Fruit fly (Drosophila melanogaster) whole organism, embryonic: ENCODE measurements around the gene SkpD.

ENCODE experiments used
- Adf1 ChIP-seq: fragments of 200-800 bp; sonication (Bioruptor generic); IDR thresholded peaks from 2 replicates; pipeline ENCODE4 v1.3.6; 2022; ENCODE audit warnings: missing biosample characterization, missing genetic modification characterization
- B-H1 ChIP-seq: fragments of 200-800 bp; sonication (Bioruptor generic); IDR thresholded peaks from 3 replicates; pipeline ENCODE4 v1.3.6; 2022; ENCODE audit warnings: missing biosample characterization, missing genetic modification characterization
- CG10979 ChIP-seq: fragments of 200-800 bp; sonication (Bioruptor generic); optimal IDR thresholded peaks from 2 replicates; lab custom pipeline; 2018; ENCODE audit warnings: missing biosample characterization, mild to moderate bottlenecking, missing genetic modification characterization, moderate library complexity
- CG12219 ChIP-seq: fragments of 200-800 bp; sonication (Bioruptor generic); optimal IDR thresholded peaks from 3 replicates; lab custom pipeline; 2018; ENCODE audit warnings: missing biosample characterization, mild to moderate bottlenecking, missing genetic modification characterization
- CG12391 ChIP-seq: fragments of 200-800 bp; sonication (Bioruptor generic); optimal IDR thresholded peaks from 3 replicates; lab custom pipeline; 2018; ENCODE audit warnings: missing biosample characterization, mild to moderate bottlenecking, missing genetic modification characterization, moderate library complexity
- CG12659 ChIP-seq: fragments of 200-800 bp; sonication (Bioruptor generic); optimal IDR thresholded peaks from 3 replicates; lab custom pipeline; 2017; ENCODE audit warnings: mild to moderate bottlenecking, missing biosample characterization, missing genetic modification reagents, missing genetic modification characterization
- CG13424 ChIP-seq: fragments of 200-800 bp; sonication (Bioruptor generic); optimal IDR thresholded peaks from 2 replicates; lab custom pipeline; 2019; ENCODE audit warnings: missing biosample characterization, mild to moderate bottlenecking, missing genetic modification characterization, moderate library complexity
- CG14014 ChIP-seq: fragments of 200-800 bp; sonication (Bioruptor generic); IDR thresholded peaks from 2 replicates; pipeline ENCODE4 v1.3.6; 2022; ENCODE audit warnings: missing biosample characterization, missing genetic modification characterization
- CG14710 ChIP-seq: fragments of 200-800 bp; sonication (Bioruptor generic); optimal IDR thresholded peaks from 3 replicates; lab custom pipeline; 2019; ENCODE audit warnings: missing biosample characterization, mild to moderate bottlenecking, missing genetic modification characterization, moderate library complexity
- CG15696 ChIP-seq: fragments of 200-800 bp; sonication (Bioruptor generic); optimal IDR thresholded peaks from 2 replicates; lab custom pipeline; 2019; ENCODE audit warnings: missing biosample characterization, mild to moderate bottlenecking, missing genetic modification characterization, moderate library complexity
- CG18476 ChIP-seq: fragments of 200-800 bp; sonication (Bioruptor generic); optimal IDR thresholded peaks from 2 replicates; lab custom pipeline; 2016; ENCODE audit warnings: missing biosample characterization, mild to moderate bottlenecking, missing genetic modification characterization
- CG2712 ChIP-seq: fragments of 200-800 bp; optimal IDR thresholded peaks from 3 replicates; lab custom pipeline; 2019; ENCODE audit warnings: missing biosample characterization, mild to moderate bottlenecking, missing genetic modification characterization, moderate library complexity
- CG2875 ChIP-seq: fragments of 200-800 bp; sonication (Bioruptor generic); optimal IDR thresholded peaks from 2 replicates; lab custom pipeline; 2017; ENCODE audit warnings: missing biosample characterization, mild to moderate bottlenecking, missing genetic modification characterization, missing genetic modification reagents
- CG3163 ChIP-seq: fragments of 200-800 bp; sonication (Bioruptor generic); optimal IDR thresholded peaks from 3 replicates; lab custom pipeline; 2016; ENCODE audit warnings: missing biosample characterization, missing genetic modification characterization
- CG3838 ChIP-seq: fragments of 200-800 bp; sonication (Bioruptor generic); optimal IDR thresholded peaks from 3 replicates; lab custom pipeline; 2016; ENCODE audit warnings: missing biosample characterization, missing genetic modification characterization
- CG4282 ChIP-seq: fragments of 200-800 bp; sonication (Bioruptor generic); optimal IDR thresholded peaks from 2 replicates; lab custom pipeline; 2016; ENCODE audit warnings: missing biosample characterization, missing genetic modification characterization
- CG4424 ChIP-seq: fragments of 200-800 bp; sonication (Bioruptor generic); optimal IDR thresholded peaks from 3 replicates; lab custom pipeline; 2016; ENCODE audit warnings: missing biosample characterization, missing genetic modification characterization
- CG6175 ChIP-seq: fragments of 200-800 bp; sonication (Bioruptor generic); IDR thresholded peaks from 3 replicates; pipeline ENCODE4 v1.3.6; 2022; ENCODE audit warnings: missing biosample characterization, missing genetic modification characterization
- CG6654 ChIP-seq: fragments of 200-800 bp; sonication (Bioruptor generic); optimal IDR thresholded peaks from 2 replicates; lab custom pipeline; 2017; ENCODE audit warnings: missing biosample characterization, mild to moderate bottlenecking, missing genetic modification characterization
- CG7556 ChIP-seq: fragments of 200-800 bp; sonication (Bioruptor generic); optimal IDR thresholded peaks from 2 replicates; lab custom pipeline; 2017; ENCODE audit warnings: missing biosample characterization, mild to moderate bottlenecking, missing genetic modification characterization
- CG7839 ChIP-seq: fragments of 200-800 bp; sonication (Bioruptor generic); optimal IDR thresholded peaks from 3 replicates; lab custom pipeline; 2018; ENCODE audit warnings: missing biosample characterization, mild to moderate bottlenecking, missing genetic modification characterization, moderate library complexity
- CG9215 ChIP-seq: fragments of 200-800 bp; sonication (Bioruptor generic); IDR thresholded peaks from 2 replicates; pipeline ENCODE4 v1.3.6; 2022; ENCODE audit warnings: missing biosample characterization, missing genetic modification characterization
- CG9437 ChIP-seq: fragments of 200-800 bp; sonication (Bioruptor generic); optimal IDR thresholded peaks from 2 replicates; lab custom pipeline; 2018; ENCODE audit warnings: missing biosample characterization, mild to moderate bottlenecking, missing genetic modification characterization
- Dip3 ChIP-seq: fragments of 200-800 bp; sonication (Bioruptor generic); optimal IDR thresholded peaks from 3 replicates; lab custom pipeline; 2016; ENCODE audit warnings: missing biosample characterization, missing genetic modification characterization
- Doc2 ChIP-seq: fragments of 200-800 bp; sonication (Bioruptor generic); IDR thresholded peaks from 2 replicates; pipeline ENCODE4 v1.3.6; 2022; ENCODE audit warnings: missing biosample characterization, missing genetic modification characterization
- Fer1 ChIP-seq: fragments of 200-800 bp; sonication (Bioruptor generic); optimal IDR thresholded peaks from 2 replicates; lab custom pipeline; 2017; ENCODE audit warnings: missing biosample characterization, mild to moderate bottlenecking, missing genetic modification characterization
- Gug ChIP-seq: fragments of 200-800 bp; sonication (Bioruptor generic); IDR thresholded peaks from 4 replicates; pipeline ENCODE4 v1.3.6; 2022; ENCODE audit warnings: missing biosample characterization, missing genetic modification characterization
- H15 ChIP-seq: fragments of 200-800 bp; sonication (Bioruptor generic); IDR thresholded peaks from 3 replicates; pipeline ENCODE4 v1.3.6; 2022; ENCODE audit warnings: missing biosample characterization, missing genetic modification characterization
- HLH4C ChIP-seq: fragments of 200-800 bp; sonication (Bioruptor generic); IDR thresholded peaks from 3 replicates; pipeline ENCODE4 v1.3.6; 2022; ENCODE audit warnings: missing biosample characterization, missing genetic modification characterization; ENCODE audit not compliant: partially characterized antibody
- HLH54F ChIP-seq: fragments of 200-800 bp; sonication (Bioruptor generic); optimal IDR thresholded peaks from 3 replicates; lab custom pipeline; 2016; ENCODE audit warnings: missing biosample characterization, missing genetic modification characterization
- Hr51 ChIP-seq, 2 experiments: fragments of 200-800 bp; sonication (Bioruptor generic); optimal IDR thresholded peaks; 2 replicates in 1 of 2; 3 replicates in 1 of 2; lab custom pipeline; 2016 to 2018; ENCODE audit warnings: missing biosample characterization in 2 of 2, missing genetic modification characterization in 2 of 2, mild to moderate bottlenecking in 1 of 2, moderate library complexity in 1 of 2
- Hr78 ChIP-seq, 2 experiments: fragments of 200-800 bp in 1 of 2; fragments of >200 bp in 1 of 2; sonication (Bioruptor generic) in 1 of 2; optimal IDR thresholded peaks; 2 replicates each; lab custom pipeline; 2017 to 2019; ENCODE audit warnings: missing biosample characterization in 2 of 2, missing genetic modification characterization in 2 of 2, mild to moderate bottlenecking in 1 of 2, moderate library complexity in 1 of 2
- Med ChIP-seq: fragments of 200-800 bp; sonication (Bioruptor generic); peaks from one replicate; lab custom pipeline; 2016; ENCODE audit warnings: missing biosample characterization, missing genetic modification characterization, mild to moderate bottlenecking, inconsistent platforms, moderate library complexity
- Nf-YC ChIP-seq: fragments of 200-800 bp; optimal IDR thresholded peaks from 3 replicates; lab custom pipeline; 2019; ENCODE audit warnings: missing biosample characterization, mild to moderate bottlenecking, missing genetic modification characterization, moderate library complexity
- NfI ChIP-seq: fragments of 200-800 bp; sonication (Bioruptor generic); optimal IDR thresholded peaks from 3 replicates; lab custom pipeline; 2018; ENCODE audit warnings: missing biosample characterization, mild to moderate bottlenecking, missing genetic modification characterization, moderate library complexity
- Stat92E ChIP-seq, 3 experiments: fragments of >200 bp in 2 of 3; fragments of 200-800 bp in 1 of 3; sonication (Bioruptor generic) in 1 of 3; optimal IDR thresholded peaks; 2 replicates each; lab custom pipeline; 2017 to 2019; ENCODE audit warnings: missing biosample characterization in 3 of 3, missing genetic modification characterization in 3 of 3, mild to moderate bottlenecking in 1 of 3, moderate library complexity in 1 of 3
- Trl ChIP-seq, 3 experiments: fragments of >200 bp in 2 of 3; fragments of 200-800 bp in 1 of 3; sonication (Bioruptor generic) in 1 of 3; optimal IDR thresholded peaks; 2 replicates in 1 of 3; 3 replicates in 2 of 3; lab custom pipeline; 2016 to 2017; ENCODE audit warnings: missing biosample characterization in 1 of 3, missing genetic modification characterization in 1 of 3
- Xbp1 ChIP-seq: fragments of 200-800 bp; sonication (Bioruptor generic); optimal IDR thresholded peaks from 3 replicates; lab custom pipeline; 2016; ENCODE audit warnings: missing biosample characterization, mild to moderate bottlenecking, missing genetic modification characterization
- amos ChIP-seq: fragments of 200-800 bp; sonication (Bioruptor generic); IDR thresholded peaks from 2 replicates; pipeline ENCODE4 v1.3.6; 2022; ENCODE audit warnings: missing biosample characterization, missing genetic modification characterization; ENCODE audit not compliant: partially characterized antibody
- bowl ChIP-seq: fragments of 200-800 bp; sonication (Bioruptor generic); IDR thresholded peaks from 2 replicates; pipeline ENCODE4 v1.3.6; 2022; ENCODE audit warnings: missing biosample characterization, missing genetic modification characterization
- croc ChIP-seq: fragments of 200-800 bp; sonication (Bioruptor generic); conservative IDR thresholded peaks from 3 replicates; pipeline ENCODE4 v1.3.6; 2022; ENCODE audit warnings: missing biosample characterization, missing genetic modification characterization
- esg ChIP-seq: fragments of 200-800 bp; sonication (Bioruptor generic); conservative IDR thresholded peaks from 2 replicates; pipeline ENCODE4 v1.3.6; 2022; ENCODE audit warnings: missing biosample characterization, missing genetic modification characterization
- ftz-f1 ChIP-seq: fragments of 200-800 bp; sonication (Bioruptor generic); optimal IDR thresholded peaks from 2 replicates; lab custom pipeline; 2016; ENCODE audit warnings: missing biosample characterization, missing genetic modification characterization
- her ChIP-seq: fragments of 200-800 bp; sonication (Bioruptor generic); optimal IDR thresholded peaks from 2 replicates; lab custom pipeline; 2016; ENCODE audit warnings: missing biosample characterization, missing genetic modification characterization
- otp ChIP-seq: fragments of 200-800 bp; sonication (Bioruptor generic); IDR thresholded peaks from 3 replicates; pipeline ENCODE4, ENCODE4 v1.3.6; 2022; ENCODE audit warnings: missing biosample characterization, missing genetic modification characterization
- p53 ChIP-seq: fragments of 200-800 bp; sonication (Bioruptor generic); optimal IDR thresholded peaks from 2 replicates; lab custom pipeline; 2016; ENCODE audit warnings: missing biosample characterization, missing genetic modification characterization
- prd ChIP-seq, 3 experiments: fragments of >200 bp in 2 of 3; fragments of 200-800 bp in 1 of 3; sonication (Bioruptor generic) in 1 of 3; optimal IDR thresholded peaks in 2 of 3; IDR thresholded peaks in 1 of 3; 2 replicates in 2 of 3; 3 replicates in 1 of 3; pipeline versions ENCODE4 v1.3.6 to Lab custom; 2017 to 2022; ENCODE audit warnings: missing biosample characterization in 1 of 3, missing genetic modification characterization in 1 of 3
- repo ChIP-seq: fragments of 200-800 bp; sonication (Bioruptor generic); optimal IDR thresholded peaks from 2 replicates; lab custom pipeline; 2016; ENCODE audit warnings: missing biosample characterization, missing genetic modification characterization
- slp2 ChIP-seq: fragments of 200-800 bp; sonication (Bioruptor generic); optimal IDR thresholded peaks from 2 replicates; lab custom pipeline; 2016; ENCODE audit warnings: missing biosample characterization, missing genetic modification characterization
- vfl ChIP-seq: fragments of 200-800 bp; sonication (Bioruptor generic); optimal IDR thresholded peaks from 2 replicates; lab custom pipeline; 2016; ENCODE audit warnings: missing biosample characterization, missing genetic modification characterization

The SkpD gene

DNA sequence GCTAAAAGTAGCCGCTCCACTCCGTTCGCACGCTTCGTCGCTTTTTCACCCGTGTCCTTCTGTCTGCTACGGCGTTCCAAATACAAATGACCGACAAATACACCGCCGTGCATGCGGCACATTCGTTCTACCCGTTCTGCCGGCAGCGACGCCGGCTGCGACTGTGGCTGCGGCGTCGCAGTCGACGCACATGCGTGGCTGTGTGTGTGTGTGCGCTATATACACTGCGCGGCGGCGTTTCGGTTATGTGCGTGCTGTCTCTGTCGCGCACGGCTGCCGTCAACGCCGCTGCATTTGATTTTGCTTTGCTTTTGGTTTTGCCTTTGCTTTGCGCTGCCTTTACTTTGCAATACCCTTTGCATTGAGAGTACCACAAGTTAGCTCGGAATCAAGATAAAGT lies 29.1 kb upstream of the SkpD start, which contains the start of gene zld (continued):
- TF ChIP-seq slp2 (GFP tag; lab: Kevin White, UChicago) = no peak
- no peak for TF ChIP-seq B-H1 (GFP tag; lab: Robert Waterston, UW)
- no peak for TF ChIP-seq CG13424
- TF ChIP-seq Doc2 (GFP tag; lab: Robert Waterston, UW) = no peak
- no peak for TF ChIP-seq Gug (GFP tag; lab: Robert Waterston, UW)
- no peak for TF ChIP-seq CG7556
- no peak for TF ChIP-seq CG3163 (GFP tag; lab: Kevin White, UChicago)
- TF ChIP-seq CG12391 (tag; lab: Kevin White, UChicago) = peak; percentile 6
- TF ChIP-seq CG2712 (tag; lab: Kevin White, UChicago) = peak; percentile 33
- no peak for TF ChIP-seq CG15696 (tag; lab: Kevin White, UChicago)
- TF ChIP-seq esg (GFP tag; lab: Robert Waterston, UW) = no peak
- TF ChIP-seq CG2875 = no peak
- peak; percentile 98 for TF ChIP-seq Adf1 (GFP tag; lab: Robert Waterston, UW)
- TF ChIP-seq CG14014 (GFP tag; lab: Robert Waterston, UW) = no peak
- TF ChIP-seq ftz-f1 = no peak
- TF ChIP-seq bowl (GFP tag; lab: Robert Waterston, UW) = no peak
- no peak for TF ChIP-seq CG12659 (GFP tag; lab: Kevin White, UChicago)
- TF ChIP-seq NfI (GFP tag; lab: Kevin White, UChicago) = no peak
- no peak for TF ChIP-seq CG12219 (GFP tag; lab: Kevin White, UChicago)
- no peak for TF ChIP-seq CG9437 (GFP tag; lab: Kevin White, UChicago)
- no peak for TF ChIP-seq CG7839 (tag; lab: Kevin White, UChicago)
- TF ChIP-seq H15 (GFP tag; lab: Robert Waterston, UW) = no peak
- peak; percentile 81 for TF ChIP-seq Med (GFP tag; lab: Kevin White, UChicago)
- TF ChIP-seq Trl (optimal IDR thresholded peaks at IDR 0.05; lab: Kevin White, UChicago) = no peak
- TF ChIP-seq Trl (GFP tag; optimal IDR thresholded peaks at IDR 0.05; lab: Kevin White, UChicago) = no peak
- TF ChIP-seq CG10979 (tag; lab: Kevin White, UChicago) = peak; percentile 3
- TF ChIP-seq her (GFP tag; lab: Kevin White, UChicago) = no peak
- TF ChIP-seq otp (GFP tag; lab: Robert Waterston, UW) = no peak
- no peak for TF ChIP-seq Dip3 (GFP tag; lab: Kevin White, UChicago)
- TF ChIP-seq vfl = peak; percentile 22
- TF ChIP-seq Hr51 (GFP tag; optimal IDR thresholded peaks at IDR 0.05; lab: Kevin White, UChicago) = no peak
- no peak for TF ChIP-seq p53 (GFP tag; lab: Kevin White, UChicago)
- TF ChIP-seq HLH54F (GFP tag; lab: Kevin White, UChicago) = no peak
- TF ChIP-seq CG4282 (GFP tag; lab: Kevin White, UChicago) = no peak
- peak in 1 of 3 experiments; percentile 42 for TF ChIP-seq Stat92E (GFP tag; optimal IDR thresholded peaks at IDR 0.05; lab: Kevin White, UChicago)
- TF ChIP-seq Nf-YC (tag; lab: Kevin White, UChicago) = peak; percentile 18
- no peak for TF ChIP-seq repo (GFP tag; lab: Kevin White, UChicago)
- no peak for TF ChIP-seq CG6654
- no peak for TF ChIP-seq HLH4C (GFP tag; lab: Robert Waterston, UW)
- no peak for TF ChIP-seq CG18476 (GFP tag; lab: Kevin White, UChicago)
- no peak for TF ChIP-seq CG6175 (GFP tag; lab: Robert Waterston, UW)
- TF ChIP-seq Hr78 (GFP tag; optimal IDR thresholded peaks at IDR 0.05; lab: Kevin White, UChicago) = no peak
- TF ChIP-seq prd (optimal IDR thresholded peaks at IDR 0.05; lab: Kevin White, UChicago) = no peak
- no peak for TF ChIP-seq prd (GFP tag; IDR thresholded peaks at IDR 0.05; lab: Robert Waterston, UW)
- TF ChIP-seq CG14710 (tag; lab: Kevin White, UChicago) = no peak
- TF ChIP-seq Fer1 (GFP tag; lab: Kevin White, UChicago) = no peak
- no peak for TF ChIP-seq Xbp1 (GFP tag; lab: Kevin White, UChicago)
- 0 out of 2 replicates have a peak, but pooled peaks have one; percentile 26 for TF ChIP-seq amos (GFP tag; lab: Robert Waterston, UW)
- TF ChIP-seq croc (GFP tag; lab: Robert Waterston, UW) = no peak
- no peak for TF ChIP-seq CG3838 (GFP tag; lab: Kevin White, UChicago)
- TF ChIP-seq CG4424 (GFP tag; lab: Kevin White, UChicago) = no peak
- TF ChIP-seq CG9215 (GFP tag; lab: Robert Waterston, UW) = no peak
